Worm (Caenorhabditis elegans) whole organism, L4 larva: ENCODE measurements around the gene fipr-6.

ENCODE experiments used
- F44E2.7 ChIP-seq: fragments of 200-800 bp; sonication (Bioruptor generic); IDR thresholded peaks from 2 replicates; pipeline ENCODE4 v2.1.2; 2022; ENCODE audit warnings: missing genetic modification characterization, missing compliant biosample characterization
- aha-1 ChIP-seq: fragments of 150-350 bp; peaks from one replicate; lab custom pipeline; 2014; ENCODE audit warnings: missing biosample characterization, missing genetic modification characterization
- daf-19 ChIP-seq: fragments of 200-800 bp; sonication (Bioruptor generic); conservative IDR thresholded peaks from 2 replicates; pipeline ENCODE4 v1.3.6; 2022; ENCODE audit warnings: missing genetic modification characterization, missing compliant biosample characterization
- unc-130 ChIP-seq: sonication (generic microtip); optimal IDR thresholded peaks from 2 replicates; lab custom pipeline; 2016; ENCODE audit warnings: missing genetic modification reagents, missing genetic modification characterization, missing compliant biosample characterization

DNA sequence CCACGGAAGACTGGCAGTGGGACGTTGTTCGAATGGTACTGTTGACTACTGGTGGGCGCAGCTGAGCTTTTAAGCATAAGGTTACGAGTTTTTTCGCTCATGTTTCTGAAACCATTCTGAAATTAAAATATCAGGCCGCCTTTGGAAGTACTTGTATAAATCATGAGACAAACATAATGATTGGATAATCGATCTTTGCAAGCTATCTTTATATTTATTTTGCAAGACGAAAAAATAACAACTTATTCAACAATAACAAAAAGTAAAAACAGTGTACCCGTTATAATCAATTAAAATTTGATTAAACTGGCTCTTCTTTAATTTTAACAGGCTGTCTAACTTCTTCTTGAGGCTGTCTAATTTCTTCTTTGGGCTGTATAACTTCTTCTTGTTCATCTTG lies 25.5 kb upstream of the fipr-6 start, which contains the start of gene ZK856.16:
- TF ChIP-seq unc-130 (GFP tag; lab: Kevin White, UChicago) = no peak
- TF ChIP-seq F44E2.7 (GFP tag; lab: Robert Waterston, UW) = no peak
- TF ChIP-seq aha-1 (tag; lab: Kevin White, UChicago) = no peak
- no peak for TF ChIP-seq daf-19 (GFP tag; lab: Robert Waterston, UW)
